Fruit fly (Drosophila melanogaster) whole organism, pupa: ENCODE data around the gene bves.

Experiments
- CG10348 ChIP-seq: fragments of 200-800 bp; sonication (Bioruptor generic); IDR thresholded peaks from 2 replicates; pipeline ENCODE4 v1.3.6; 2022; ENCODE audit warnings: missing biosample characterization, missing genetic modification characterization
- CG12605 ChIP-seq: fragments of 200-800 bp; sonication (Bioruptor generic); IDR thresholded peaks from 2 replicates; pipeline ENCODE4 v1.3.6; 2022; ENCODE audit warnings: missing biosample characterization, missing genetic modification characterization
- CG13204 ChIP-seq: fragments of 200-800 bp; sonication (Bioruptor generic); optimal IDR thresholded peaks from 2 replicates; lab custom pipeline; 2018; ENCODE audit warnings: missing biosample characterization, mild to moderate bottlenecking, missing genetic modification characterization, moderate library complexity
- CG14655 ChIP-seq: fragments of 200-800 bp; sonication (Bioruptor generic); optimal IDR thresholded peaks from 3 replicates; lab custom pipeline; 2017; ENCODE audit warnings: mild to moderate bottlenecking, missing biosample characterization, missing genetic modification reagents, missing genetic modification characterization
- CG17806 ChIP-seq: fragments of 200-800 bp; sonication (Bioruptor generic); optimal IDR thresholded peaks from 2 replicates; lab custom pipeline; 2018; ENCODE audit warnings: missing biosample characterization, mild to moderate bottlenecking, missing genetic modification characterization, moderate library complexity
- CG4496 ChIP-seq: fragments of 200-800 bp; sonication (Bioruptor generic); IDR thresholded peaks from 3 replicates; pipeline ENCODE4 v1.3.6; 2022; ENCODE audit warnings: missing biosample characterization, missing genetic modification characterization
- CG8301 ChIP-seq: fragments of 200-800 bp; sonication (Bioruptor generic); optimal IDR thresholded peaks from 2 replicates; lab custom pipeline; 2018; ENCODE audit warnings: missing biosample characterization, mild to moderate bottlenecking, missing genetic modification characterization
- CG9948 ChIP-seq: fragments of 200-800 bp; sonication (Bioruptor generic); optimal IDR thresholded peaks from 2 replicates; lab custom pipeline; 2018; ENCODE audit warnings: missing biosample characterization, mild to moderate bottlenecking, missing genetic modification characterization, moderate library complexity
- D1 ChIP-seq: fragments of 200-800 bp; sonication (Bioruptor generic); optimal IDR thresholded peaks from 2 replicates; lab custom pipeline; 2018; ENCODE audit warnings: missing biosample characterization, mild to moderate bottlenecking, missing genetic modification characterization, moderate library complexity
- EcR ChIP-seq: fragments of 200-800 bp; sonication (Bioruptor generic); optimal IDR thresholded peaks from 3 replicates; lab custom pipeline; 2019; ENCODE audit warnings: missing biosample characterization, missing genetic modification characterization, mild to moderate bottlenecking, moderate library complexity, missing genetic modification reagents
- Pif1B ChIP-seq: fragments of 200-800 bp; sonication (Bioruptor generic); optimal IDR thresholded peaks from 3 replicates; lab custom pipeline; 2016; ENCODE audit warnings: missing biosample characterization, missing genetic modification characterization
- fd96Ca ChIP-seq: fragments of 200-800 bp; sonication (Bioruptor generic); IDR thresholded peaks from 3 replicates; pipeline ENCODE4 v1.3.6; 2022; ENCODE audit warnings: missing biosample characterization, missing genetic modification characterization
- gl ChIP-seq: fragments of 200-800 bp; sonication (Bioruptor generic); optimal IDR thresholded peaks from 2 replicates; lab custom pipeline; 2018; ENCODE audit warnings: missing biosample characterization, mild to moderate bottlenecking, missing genetic modification characterization
- rn ChIP-seq: fragments of 200-800 bp; sonication (Bioruptor generic); IDR thresholded peaks from 2 replicates; pipeline ENCODE4 v1.3.6; 2022; ENCODE audit warnings: missing biosample characterization, missing genetic modification characterization

- TF ChIP-seq CG12605 (GFP tag; lab: Robert Waterston, UW), result no peak
- TF ChIP-seq CG14655 (GFP tag; lab: Kevin White, UChicago), result no peak
- no peak for TF ChIP-seq EcR (GFP tag; lab: Kevin White, UChicago)
- no peak for TF ChIP-seq fd96Ca (GFP tag; lab: Robert Waterston, UW)
- no peak for TF ChIP-seq CG17806 (tag; lab: Kevin White, UChicago)
- no peak for TF ChIP-seq CG8301 (tag; lab: Kevin White, UChicago)
- TF ChIP-seq rn (GFP tag; lab: Robert Waterston, UW), result no peak
- no peak for TF ChIP-seq CG13204 (GFP tag; lab: Kevin White, UChicago)
- no peak for TF ChIP-seq CG9948 (tag; lab: Kevin White, UChicago)
- TF ChIP-seq gl, result no peak
- TF ChIP-seq CG10348, result no peak
- peak; percentile 50; the same call in 1 of the 3 replicates for TF ChIP-seq CG4496 (GFP tag; lab: Robert Waterston, UW)
- TF ChIP-seq Pif1B (GFP tag; lab: Kevin White, UChicago), result no peak
- TF ChIP-seq D1 (tag; lab: Kevin White, UChicago), result no peak
Observed at dm6 chrX:21083246-21083645, 29.5 kb downstream of the bves start.
